Worm (Caenorhabditis elegans): ENCODE results near the gene F56D1.1.
A peak's percentile ranks its signal among the peaks of the same experiment; 100 is the strongest.

The F56D1.1 gene

DNA sequence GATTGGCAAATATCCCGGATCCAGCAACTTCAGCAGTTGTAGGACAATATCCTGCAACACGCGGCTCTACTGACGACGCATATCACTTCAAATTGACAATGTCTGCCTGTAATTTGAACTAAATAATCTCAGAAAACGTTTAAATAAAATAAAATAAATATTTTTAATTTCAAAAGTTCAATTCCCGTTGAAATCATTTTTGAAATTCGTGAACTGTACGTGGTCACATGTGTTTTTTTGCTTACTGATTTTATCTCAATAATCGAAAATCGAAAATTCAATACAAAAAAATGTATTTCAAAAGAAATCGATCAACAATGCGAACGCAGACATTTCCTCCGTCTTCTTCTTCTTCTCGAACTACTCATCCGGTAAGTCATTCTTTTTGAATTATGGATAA lies 40.8 kb upstream of the F56D1.1 start, which contains the start of gene F07F6.1:
Gene F07F6.1 (plus strand): TSS at position 301 of the 400 bp plus-strand sequence.
- no peak for TF ChIP-seq nhr-85 (tag)
- no peak for TF ChIP-seq pax-3 (tag; optimal IDR thresholded peaks at IDR 0.05)
- TF ChIP-seq swsn-7 (tag; optimal IDR thresholded peaks at IDR 0.05) = no peak
- no peak for TF ChIP-seq unc-62 (GFP tag; optimal IDR thresholded peaks at IDR 0.05)
- no peak for TF ChIP-seq mab-9 (GFP tag; IDR thresholded peaks at IDR 0.05)
- TF ChIP-seq lsy-2 (tag; optimal IDR thresholded peaks at IDR 0.05) = no peak
- TF ChIP-seq xbp-1 (tag; optimal IDR thresholded peaks at IDR 0.05) = no peak
- TF ChIP-seq dpl-1 (GFP tag; optimal IDR thresholded peaks at IDR 0.05) = no peak
- TF ChIP-seq ces-1 (GFP tag; optimal IDR thresholded peaks at IDR 0.05) = no peak
- no peak for TF ChIP-seq tlp-1 (tag; optimal IDR thresholded peaks at IDR 0.05)
- TF ChIP-seq irx-1 (tag; optimal IDR thresholded peaks at IDR 0.05) = no peak
- TF ChIP-seq fkh-10 (GFP tag; optimal IDR thresholded peaks at IDR 0.05) = no peak
- TF ChIP-seq efl-1 (optimal IDR thresholded peaks at IDR 0.05) = no peak
- TF ChIP-seq efl-1 (GFP tag; optimal IDR thresholded peaks at IDR 0.05 in 1 of 2) = no peak
- TF ChIP-seq fkh-8 (tag; optimal IDR thresholded peaks at IDR 0.05) = no peak
- no peak for TF ChIP-seq lin-14 (GFP tag; optimal IDR thresholded peaks at IDR 0.05)
- no peak for TF ChIP-seq pag-3 (tag; optimal IDR thresholded peaks at IDR 0.05; ENCODE audit: borderline replicate concordance, insufficient read depth)
- no peak for TF ChIP-seq skn-1 (tag; optimal IDR thresholded peaks at IDR 0.05)
- no peak for TF ChIP-seq ceh-82 (tag; optimal IDR thresholded peaks at IDR 0.05)
- no peak for TF ChIP-seq C34B4.2 (tag; optimal IDR thresholded peaks at IDR 0.05)
- TF ChIP-seq unc-98 (GFP tag; IDR thresholded peaks at IDR 0.05) = no peak

DNA sequence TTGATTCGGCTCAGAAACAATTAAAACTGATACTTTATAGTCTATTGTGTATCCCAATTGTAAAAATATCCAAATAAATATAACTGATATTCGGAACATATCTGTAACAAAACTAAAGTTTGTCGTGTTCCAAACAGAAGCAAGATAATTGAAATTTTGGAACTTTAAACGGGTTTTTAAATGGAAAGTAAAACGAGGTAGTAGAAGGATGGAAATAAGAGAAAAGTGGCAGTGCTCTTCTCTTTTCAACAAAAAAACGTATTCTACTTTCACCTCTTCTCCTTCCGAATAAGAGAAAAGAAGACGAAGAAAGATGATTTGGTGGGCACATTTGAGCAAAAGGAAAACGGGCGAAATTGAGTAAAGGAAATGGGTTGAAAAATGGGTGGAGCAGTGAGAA lies 31.9 kb upstream of the F56D1.1 start, which contains the start of gene nmr-1:
Gene nmr-1 (minus strand): TSS at position 101 of the 400 bp plus-strand sequence.
- no peak for TF ChIP-seq lin-13 (GFP tag; optimal IDR thresholded peaks at IDR 0.05)
- no peak for TF ChIP-seq Y116A8C.19 (tag; optimal IDR thresholded peaks at IDR 0.05; ENCODE audit: borderline replicate concordance)
- no peak for TF ChIP-seq ceh-63 (GFP tag; optimal IDR thresholded peaks at IDR 0.05)
- no peak for TF ChIP-seq dpl-1 (GFP tag; optimal IDR thresholded peaks at IDR 0.05)
- no peak for TF ChIP-seq lir-3 (tag; optimal IDR thresholded peaks at IDR 0.05; ENCODE audit: poor library complexity)
- TF ChIP-seq ceh-8 (GFP tag; optimal IDR thresholded peaks at IDR 0.05) = no peak
- TF ChIP-seq hlh-17 (GFP tag; optimal IDR thresholded peaks at IDR 0.05; ENCODE audit: borderline replicate concordance) = no peak
- no peak for TF ChIP-seq unc-86 (tag; optimal IDR thresholded peaks at IDR 0.05)
- TF ChIP-seq F16B12.6 (tag; optimal IDR thresholded peaks at IDR 0.05) = no peak
- TF ChIP-seq efl-1 (optimal IDR thresholded peaks at IDR 0.05) = no peak
- TF ChIP-seq efl-1 (GFP tag; optimal IDR thresholded peaks at IDR 0.05 in 1 of 2) = no peak
- TF ChIP-seq aly-2 (tag; optimal IDR thresholded peaks at IDR 0.05) = no peak
- no peak for TF ChIP-seq lin-14 (GFP tag; optimal IDR thresholded peaks at IDR 0.05)

DNA sequence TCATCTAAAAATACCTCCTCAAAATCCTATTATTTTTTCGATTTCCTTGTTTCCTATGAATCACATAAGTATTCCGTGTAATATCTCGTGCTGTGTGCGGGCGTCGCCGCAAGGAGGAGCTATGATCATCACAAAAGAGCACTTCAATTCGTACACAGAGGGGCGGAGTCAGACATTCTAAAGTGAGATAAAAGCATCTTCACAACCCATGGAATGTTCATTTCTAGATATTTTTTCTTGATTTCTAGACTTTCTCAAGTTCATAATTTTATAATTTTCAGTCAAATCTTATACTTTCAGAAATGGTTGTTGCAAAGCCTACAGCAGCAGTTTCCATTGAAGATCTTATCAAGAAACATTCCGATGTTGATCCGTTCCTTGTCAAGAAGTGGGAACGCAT lies 31.0 kb upstream of the F56D1.1 start, which contains the start of gene cex-1:
Gene cex-1 (plus strand): TSS at position 301 of the 400 bp plus-strand sequence.
- no peak for TF ChIP-seq nhr-47 (tag; optimal IDR thresholded peaks at IDR 0.05)
- no peak for TF ChIP-seq egl-27 (tag; optimal IDR thresholded peaks at IDR 0.05)
- no peak for TF ChIP-seq nhr-84 (tag; optimal IDR thresholded peaks at IDR 0.05)

DNA sequence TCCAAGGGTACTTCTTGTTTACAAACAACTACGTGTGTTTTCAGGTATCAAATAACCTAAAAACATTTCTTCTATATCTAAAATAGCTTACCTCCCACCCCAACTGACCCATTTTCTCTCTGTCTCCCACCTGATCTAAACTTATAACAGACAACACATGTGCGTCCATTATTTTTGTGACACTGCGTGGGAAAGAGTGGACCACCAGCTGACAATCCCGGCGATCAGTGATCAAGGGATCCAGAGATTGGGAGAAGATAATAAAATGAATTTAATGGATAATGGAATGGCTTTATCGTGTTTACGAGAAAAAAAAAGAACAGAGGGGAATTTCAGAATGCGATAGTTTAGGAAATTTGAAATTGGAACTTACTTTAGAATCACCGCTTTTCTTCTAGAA lies 29.2 kb upstream of the F56D1.1 start:
- TF ChIP-seq dsc-1 (tag; optimal IDR thresholded peaks at IDR 0.05) (peak; percentile 32), lsy-2 (tag; optimal IDR thresholded peaks at IDR 0.05) (no peak), sup-37 (GFP tag; optimal IDR thresholded peaks at IDR 0.05) (no peak), ceh-90 (tag; optimal IDR thresholded peaks at IDR 0.05) (no peak), mep-1 (tag; optimal IDR thresholded peaks at IDR 0.05) (no peak), F16B12.6 (tag; optimal IDR thresholded peaks at IDR 0.05) (no peak), rnt-1 (tag; optimal IDR thresholded peaks at IDR 0.05) (peak; percentile 72), nhr-19 (GFP tag; conservative IDR thresholded peaks at IDR 0.05) (peak; percentile 41), nhr-85 (tag) (no peak), hpl-2 (GFP tag; optimal IDR thresholded peaks at IDR 0.05) (no peak), efl-1 (optimal IDR thresholded peaks at IDR 0.05) (peak in 1 of 2 experiments; percentile 6), efl-1 (GFP tag; optimal IDR thresholded peaks at IDR 0.05 in 1 of 2) (no peak), aha-1 (tag; optimal IDR thresholded peaks at IDR 0.05) (no peak), lin-39 (tag; optimal IDR thresholded peaks at IDR 0.05) (no peak), lin-14 (GFP tag; optimal IDR thresholded peaks at IDR 0.05) (peak; percentile 59), ceh-82 (tag; optimal IDR thresholded peaks at IDR 0.05) (no peak), mab-9 (GFP tag; IDR thresholded peaks at IDR 0.05) (no peak)
